Fruit fly (Drosophila melanogaster): ENCODE data around the gene CG3108.

The CG3108 gene

dm6 chrX:5781520-5781919 is at the start of gene CG3108:
TSS of gene CG3108 (minus strand) at chrX:5781620.
- no peak for TF ChIP-seq CG8478 (optimal IDR thresholded peaks at IDR 0.05)
- TF ChIP-seq psq (optimal IDR thresholded peaks at IDR 0.05): no peak
- no peak for TF ChIP-seq pan (optimal IDR thresholded peaks at IDR 0.05)
- no peak for TF ChIP-seq Dll (optimal IDR thresholded peaks at IDR 0.05)
- TF ChIP-seq usp (GFP tag; optimal IDR thresholded peaks at IDR 0.05): no peak
- TF ChIP-seq EcR (GFP tag; optimal IDR thresholded peaks at IDR 0.05): no peak

dm6 chrX:5819972-5820371 is 38.6 kb upstream of the CG3108 start:
- TF ChIP-seq CG8478 (optimal IDR thresholded peaks at IDR 0.05) (no peak), psq (optimal IDR thresholded peaks at IDR 0.05) (no peak), pan (optimal IDR thresholded peaks at IDR 0.05) (no peak)

- TF ChIP-seq CG8478 (optimal IDR thresholded peaks at IDR 0.05) (no peak), EcR (GFP tag; optimal IDR thresholded peaks at IDR 0.05) (no peak), pan (optimal IDR thresholded peaks at IDR 0.05) (no peak), usp (GFP tag; optimal IDR thresholded peaks at IDR 0.05) (no peak), Dll (optimal IDR thresholded peaks at IDR 0.05) (no peak), psq (optimal IDR thresholded peaks at IDR 0.05) (no peak)
Observed at dm6 chrX:5818428-5818827, 37.0 kb upstream of the CG3108 start, which contains the start of gene CG15765. TSS of gene CG15765 (plus strand) at chrX:5818559.

DNA sequence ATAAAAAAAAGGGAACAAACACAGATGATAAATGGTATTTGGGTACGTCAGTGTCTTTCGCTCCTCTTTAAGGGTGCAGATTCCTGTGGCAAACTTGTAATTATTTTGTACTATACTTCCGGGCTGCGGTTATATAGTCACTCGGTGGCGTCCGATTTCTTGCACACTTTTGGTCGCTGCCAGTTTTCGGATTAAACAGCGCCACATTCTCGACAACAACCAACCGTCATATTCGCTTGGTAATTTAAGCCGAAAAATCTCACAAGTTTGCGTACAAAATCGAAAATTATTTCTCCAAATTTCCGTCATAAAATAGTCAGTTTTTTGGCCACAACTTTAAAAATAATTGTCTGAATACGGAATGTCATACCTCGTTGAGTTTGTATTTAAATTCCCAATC is 35.8 kb upstream of the CG3108 start:
- TF ChIP-seq usp (GFP tag; optimal IDR thresholded peaks at IDR 0.05) (no peak), pan (optimal IDR thresholded peaks at IDR 0.05) (no peak), EcR (GFP tag; optimal IDR thresholded peaks at IDR 0.05) (no peak), Dll (optimal IDR thresholded peaks at IDR 0.05) (no peak), CG8478 (optimal IDR thresholded peaks at IDR 0.05) (no peak), psq (optimal IDR thresholded peaks at IDR 0.05) (no peak)

DNA sequence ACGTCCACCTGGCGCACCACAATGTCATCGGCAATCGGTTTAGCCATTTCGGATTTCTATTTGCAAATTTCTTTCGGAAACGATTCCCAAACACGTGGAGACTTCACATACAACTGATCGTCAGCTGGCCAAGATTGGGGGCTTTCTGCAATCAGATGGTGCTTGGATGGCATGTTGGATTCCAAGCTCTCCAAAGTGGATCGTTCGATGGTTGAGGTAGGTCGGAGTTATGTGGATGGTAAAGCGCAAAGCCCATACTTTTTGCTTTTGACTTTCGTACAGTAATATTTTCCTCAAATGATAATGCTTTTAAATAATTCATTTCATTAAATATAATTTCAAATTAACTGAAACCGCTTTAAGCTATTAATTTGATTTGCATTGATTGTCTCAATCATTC is 34.3 kb upstream of the CG3108 start, which contains the start of gene AgmNAT:
AgmNAT (minus strand) TSS at position 101 of the 400 bp plus-strand sequence.
- no peak for TF ChIP-seq psq (optimal IDR thresholded peaks at IDR 0.05)
- TF ChIP-seq usp (GFP tag; optimal IDR thresholded peaks at IDR 0.05): no peak
- TF ChIP-seq EcR (GFP tag; optimal IDR thresholded peaks at IDR 0.05): no peak
- no peak for TF ChIP-seq Dll (optimal IDR thresholded peaks at IDR 0.05)
- TF ChIP-seq pan (optimal IDR thresholded peaks at IDR 0.05): no peak
- no peak for TF ChIP-seq CG8478 (optimal IDR thresholded peaks at IDR 0.05)

dm6 chrX:5812877-5813276 is 31.5 kb upstream of the CG3108 start, which contains the start of gene CG44329:
TSS of gene CG44329 (minus strand) at chrX:5812977.
- TF ChIP-seq psq (optimal IDR thresholded peaks at IDR 0.05): no peak
- no peak for TF ChIP-seq Dll (optimal IDR thresholded peaks at IDR 0.05)

dm6 chrX:5808654-5809053 is 27.2 kb upstream of the CG3108 start, which contains the start of gene Prosbeta2R1:
TSS of gene Prosbeta2R1 (plus strand) at chrX:5808954.
- TF ChIP-seq Dll (optimal IDR thresholded peaks at IDR 0.05): no peak
- TF ChIP-seq usp (GFP tag; optimal IDR thresholded peaks at IDR 0.05): no peak
- no peak for TF ChIP-seq EcR (GFP tag; optimal IDR thresholded peaks at IDR 0.05)
- TF ChIP-seq psq (optimal IDR thresholded peaks at IDR 0.05): no peak
- no peak for TF ChIP-seq pan (optimal IDR thresholded peaks at IDR 0.05)
- no peak for TF ChIP-seq CG8478 (optimal IDR thresholded peaks at IDR 0.05)

DNA sequence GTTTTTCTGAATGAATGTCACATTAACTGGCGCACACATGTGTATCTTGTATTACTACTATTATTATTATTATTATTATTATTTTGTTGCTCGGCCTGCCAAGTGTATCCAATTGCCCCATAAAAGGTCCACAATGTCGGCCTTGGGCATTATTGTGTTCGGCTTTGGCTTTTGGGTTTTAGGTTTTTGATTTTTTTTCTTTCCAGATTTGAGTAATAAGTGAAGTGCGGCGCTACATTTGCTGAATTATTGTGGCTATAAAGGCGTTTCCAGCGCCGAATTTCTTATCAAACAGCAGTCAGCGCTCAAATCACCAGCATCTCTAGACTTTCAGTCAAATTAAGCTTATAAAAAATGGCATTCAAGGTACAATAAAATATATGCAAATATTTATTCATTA is 23.0 kb upstream of the CG3108 start, which contains the start of gene Cpr5C:
Cpr5C (plus strand) TSS at position 301 of the 400 bp plus-strand sequence.
- TF ChIP-seq psq (optimal IDR thresholded peaks at IDR 0.05) (no peak), EcR (GFP tag; optimal IDR thresholded peaks at IDR 0.05) (no peak), CG8478 (optimal IDR thresholded peaks at IDR 0.05) (no peak), Dll (optimal IDR thresholded peaks at IDR 0.05) (no peak), pan (optimal IDR thresholded peaks at IDR 0.05) (no peak), usp (GFP tag; optimal IDR thresholded peaks at IDR 0.05) (no peak)

DNA sequence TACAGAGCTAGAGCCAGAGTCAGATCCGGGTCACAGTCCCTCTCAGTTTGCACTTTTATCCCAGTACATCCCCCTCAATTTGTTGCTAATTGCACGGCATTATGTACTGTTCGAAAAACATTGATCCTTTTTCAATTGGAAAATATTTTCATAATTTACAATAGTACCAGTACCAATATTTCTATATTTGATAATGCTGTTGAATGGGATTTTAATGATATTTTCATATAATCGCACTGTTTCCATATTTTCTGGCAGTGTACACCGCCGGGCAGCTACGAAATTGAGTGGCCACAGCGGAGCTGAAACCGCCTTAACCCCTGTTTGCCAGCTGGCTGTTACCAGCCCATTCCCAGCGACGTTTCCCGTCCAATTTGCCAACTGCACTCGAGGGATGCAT is 19.2 kb upstream of the CG3108 start:
- TF ChIP-seq Dll (optimal IDR thresholded peaks at IDR 0.05): no peak
- TF ChIP-seq psq (optimal IDR thresholded peaks at IDR 0.05): no peak
- TF ChIP-seq pan (optimal IDR thresholded peaks at IDR 0.05): no peak
- TF ChIP-seq usp (GFP tag; optimal IDR thresholded peaks at IDR 0.05): no peak

DNA sequence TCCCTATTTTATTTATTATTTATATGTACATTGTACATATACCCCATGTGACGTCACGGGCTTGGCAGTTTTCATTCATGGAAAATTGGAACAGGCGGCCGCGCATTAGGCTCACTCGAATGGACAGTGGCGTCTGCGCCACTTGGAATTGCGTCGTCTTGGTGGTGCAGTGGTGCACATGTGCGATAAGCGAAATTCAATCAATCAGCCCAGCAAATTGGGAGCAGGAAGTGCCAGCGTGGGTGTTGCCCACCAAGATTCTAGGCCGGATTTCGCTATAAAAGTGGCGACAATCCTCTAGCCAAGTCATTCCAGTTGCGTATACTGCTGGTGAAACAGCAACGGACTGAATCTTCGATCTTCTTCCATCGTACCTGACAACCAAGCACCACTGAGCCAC is 10.4 kb upstream of the CG3108 start, which contains the start of gene CG12239:
CG12239 (plus strand) TSS at position 301 of the 400 bp plus-strand sequence.
- TF ChIP-seq psq (optimal IDR thresholded peaks at IDR 0.05) (no peak), Dll (optimal IDR thresholded peaks at IDR 0.05) (no peak), EcR (GFP tag; optimal IDR thresholded peaks at IDR 0.05) (no peak), pan (optimal IDR thresholded peaks at IDR 0.05) (no peak), CG8478 (optimal IDR thresholded peaks at IDR 0.05) (no peak), usp (GFP tag; optimal IDR thresholded peaks at IDR 0.05) (no peak)

DNA sequence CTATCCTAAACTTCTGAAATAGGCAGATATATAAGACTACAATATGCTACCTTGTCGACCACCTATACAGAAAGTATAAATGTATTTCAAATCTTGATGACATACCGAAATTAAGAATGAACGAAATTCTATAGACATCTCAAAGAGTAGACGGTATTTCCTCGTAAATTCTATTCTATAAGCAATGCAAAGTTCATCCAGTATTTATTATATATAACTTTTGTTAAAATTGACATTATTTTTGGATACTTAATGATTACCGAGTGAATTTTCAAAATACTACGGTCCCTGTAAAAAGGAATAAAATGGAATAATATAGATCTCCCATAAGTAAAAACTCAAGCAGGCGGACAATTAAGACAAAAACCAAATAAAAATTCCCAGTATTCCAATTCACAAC is 7.8 kb upstream of the CG3108 start, which contains the start of gene CG15767:
CG15767 (plus strand) TSS at position 301 of the 400 bp plus-strand sequence.
- TF ChIP-seq pan (optimal IDR thresholded peaks at IDR 0.05) (no peak), Dll (optimal IDR thresholded peaks at IDR 0.05) (no peak), EcR (GFP tag; optimal IDR thresholded peaks at IDR 0.05) (no peak), usp (GFP tag; optimal IDR thresholded peaks at IDR 0.05) (no peak), CG8478 (optimal IDR thresholded peaks at IDR 0.05) (no peak), psq (optimal IDR thresholded peaks at IDR 0.05) (no peak)

- TF ChIP-seq psq (optimal IDR thresholded peaks at IDR 0.05): no peak
- no peak for TF ChIP-seq CG8478 (optimal IDR thresholded peaks at IDR 0.05)
- TF ChIP-seq usp (GFP tag; optimal IDR thresholded peaks at IDR 0.05): no peak
- TF ChIP-seq pan (optimal IDR thresholded peaks at IDR 0.05): no peak
- no peak for TF ChIP-seq EcR (GFP tag; optimal IDR thresholded peaks at IDR 0.05)
- TF ChIP-seq Dll (optimal IDR thresholded peaks at IDR 0.05): no peak
Observed at dm6 chrX:5786559-5786958, 5.1 kb upstream of the CG3108 start.

All from whole organism.